Fruit fly (Drosophila melanogaster): Measurements from ENCODE around the gene spartin.

Gene spartin

DNA sequence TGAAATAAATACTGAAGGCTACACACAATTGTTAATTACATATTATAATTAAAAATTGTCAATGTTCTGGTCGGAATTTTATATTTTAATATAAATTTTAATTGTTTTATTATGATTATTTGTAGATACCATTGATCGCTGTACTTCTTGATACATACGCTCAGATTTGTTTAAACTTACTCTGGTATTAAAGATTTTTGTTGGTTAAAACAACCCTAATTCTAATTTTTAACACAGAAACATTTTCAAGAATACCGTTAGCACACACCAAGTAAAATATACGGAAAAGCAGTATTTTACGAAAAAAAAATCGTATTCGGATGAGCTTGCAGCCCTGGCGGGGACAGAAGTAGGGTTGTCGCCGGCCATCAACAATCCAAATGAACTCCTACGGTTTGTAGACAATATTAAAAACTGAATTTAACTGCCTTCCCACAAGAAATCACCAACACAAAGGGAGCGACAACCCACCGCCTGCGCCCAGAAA, 12.9 kb upstream of the spartin start, which contains the start of the genes CG9775, MED31 and slx1 (continued):
- 0 out of 2 replicates have a peak, but pooled peaks have one; percentile 21 for TF ChIP-seq dati (GFP tag; IDR thresholded peaks at IDR 0.05)
- TF ChIP-seq vvl (GFP tag; IDR thresholded peaks at IDR 0.05), result peak; percentile 74
- peak; percentile 80 for TF ChIP-seq grau (tag; optimal IDR thresholded peaks at IDR 0.05)
- no peak for TF ChIP-seq Hmx (GFP tag; optimal IDR thresholded peaks at IDR 0.05)
- TF ChIP-seq pho (GFP tag; optimal IDR thresholded peaks at IDR 0.05), result peak; percentile 32
- TF ChIP-seq CG9609 (GFP tag; optimal IDR thresholded peaks at IDR 0.05), result peak; percentile 1
- peak; percentile 57 for TF ChIP-seq Spps (tag; optimal IDR thresholded peaks at IDR 0.05)
- TF ChIP-seq tap (tag; optimal IDR thresholded peaks at IDR 0.05), result peak; percentile 55
- TF ChIP-seq shn (GFP tag; optimal IDR thresholded peaks at IDR 0.05), result peak; percentile 23
- TF ChIP-seq bcd (GFP tag; optimal IDR thresholded peaks at IDR 0.05), result peak; percentile 81
- peak; percentile 33 for TF ChIP-seq odd (GFP tag; optimal IDR thresholded peaks at IDR 0.05)
- no peak for TF ChIP-seq Neu2 (GFP tag; optimal IDR thresholded peaks at IDR 0.05; ENCODE audit: borderline replicate concordance)
- peak; percentile 9 for TF ChIP-seq HmgD (GFP tag; optimal IDR thresholded peaks at IDR 0.05)
- no peak for TF ChIP-seq CG4282 (GFP tag; optimal IDR thresholded peaks at IDR 0.05)
- no peak for TF ChIP-seq CG6791 (GFP tag; IDR thresholded peaks at IDR 0.05; ENCODE audit: partially characterized antibody)
- TF ChIP-seq CG11560 (tag; IDR thresholded peaks at IDR 0.05), result peak; percentile 41; the same call in 1 of the 3 replicates
- TF ChIP-seq CoRest (tag; optimal IDR thresholded peaks at IDR 0.05), result peak; percentile 90
- 0 out of 2 replicates have a peak, but pooled peaks have one; percentile 40 for TF ChIP-seq Nf-YA (GFP tag; IDR thresholded peaks at IDR 0.05)
- no peak for TF ChIP-seq CG12236 (GFP tag; optimal IDR thresholded peaks at IDR 0.05)
- TF ChIP-seq CG8359 (GFP tag; optimal IDR thresholded peaks at IDR 0.05; ENCODE audit: borderline replicate concordance), result peak; percentile 5
- TF ChIP-seq ro (GFP tag; IDR thresholded peaks at IDR 0.05), result no peak
- TF ChIP-seq Mrtf (GFP tag; IDR thresholded peaks at IDR 0.05), result peak; percentile 70; the same call in 2 of the 3 replicates
- TF ChIP-seq fd3F (GFP tag; optimal IDR thresholded peaks at IDR 0.05), result peak; percentile 76
- TF ChIP-seq gcm (GFP tag; optimal IDR thresholded peaks at IDR 0.05), result peak; percentile 68
- peak; percentile 31 for TF ChIP-seq pum (GFP tag; optimal IDR thresholded peaks at IDR 0.05)
- peak in 1 of 2 experiments; percentile 77 for TF ChIP-seq bsh (GFP tag; optimal IDR thresholded peaks at IDR 0.05)
- peak; percentile 60; the same call in 2 of the 3 replicates for TF ChIP-seq CG14050 (GFP tag; IDR thresholded peaks at IDR 0.05)
- TF ChIP-seq bab2 (GFP tag; optimal IDR thresholded peaks at IDR 0.05), result peak; percentile 26
- TF ChIP-seq CG10654 (GFP tag; optimal IDR thresholded peaks at IDR 0.05), result peak; percentile 56
- peak; percentile 54 for TF ChIP-seq pzg (GFP tag; optimal IDR thresholded peaks at IDR 0.05)
- TF ChIP-seq CG31441 (GFP tag; IDR thresholded peaks at IDR 0.05), result peak; percentile 90
- TF ChIP-seq CG31388 (GFP tag; optimal IDR thresholded peaks at IDR 0.05), result peak; percentile 65
- TF ChIP-seq en (GFP tag; optimal IDR thresholded peaks at IDR 0.05), result no peak
- TF ChIP-seq CG11456 (GFP tag; IDR thresholded peaks at IDR 0.05), result no peak; the same call in 2 of the 3 replicates
- no peak for TF ChIP-seq Opbp (GFP tag; IDR thresholded peaks at IDR 0.05; ENCODE audit: partially characterized antibody)
- TF ChIP-seq cwo (GFP tag; optimal IDR thresholded peaks at IDR 0.05), result no peak
- peak; percentile 47 for TF ChIP-seq CG13894 (tag; optimal IDR thresholded peaks at IDR 0.05)
- TF ChIP-seq lilli (GFP tag; optimal IDR thresholded peaks at IDR 0.05), result peak; percentile 61
- TF ChIP-seq NfI (GFP tag; optimal IDR thresholded peaks at IDR 0.05), result peak; percentile 81
- peak; percentile 27 for TF ChIP-seq exex (tag; optimal IDR thresholded peaks at IDR 0.05)
- TF ChIP-seq Aef1 (GFP tag; IDR thresholded peaks at IDR 0.05), result peak; percentile 58; the same call in 2 of the 3 replicates
- peak; percentile 38 for TF ChIP-seq Hsf (GFP tag; optimal IDR thresholded peaks at IDR 0.05)
- peak; percentile 68 for TF ChIP-seq az2 (GFP tag; optimal IDR thresholded peaks at IDR 0.05)
- TF ChIP-seq ato (GFP tag; IDR thresholded peaks at IDR 0.05; ENCODE audit: partially characterized antibody), result no peak
- peak; percentile 61; the same call in 1 of the 2 replicates for TF ChIP-seq klu (GFP tag; IDR thresholded peaks at IDR 0.05)
- TF ChIP-seq CG31224 (GFP tag; IDR thresholded peaks at IDR 0.05), result peak; percentile 67
- TF ChIP-seq CG7928 (GFP tag; optimal IDR thresholded peaks at IDR 0.05), result peak; percentile 95
- no peak for TF ChIP-seq disco-r (GFP tag; optimal IDR thresholded peaks at IDR 0.05)
- peak; percentile 76 for TF ChIP-seq ind (GFP tag; optimal IDR thresholded peaks at IDR 0.05)
- peak; percentile 50 for TF ChIP-seq CG16815 (GFP tag; optimal IDR thresholded peaks at IDR 0.05)

Measured in whole organism, embryonic.